Worm (Caenorhabditis elegans) whole organism, L4 larva: ENCODE measurements around the gene ZK1236.1.
A peak's percentile ranks its signal among the peaks of the same experiment; 100 is the strongest.

Source experiments
- D1046.2 ChIP-seq: fragments of 200-800 bp; sonication (Bioruptor generic); IDR thresholded peaks from 2 replicates; pipeline ENCODE4 v1.3.6; 2022; ENCODE audit warnings: missing genetic modification characterization, missing compliant biosample characterization
- F26F4.8 ChIP-seq: fragments of 200-800 bp; sonication (Bioruptor generic); conservative IDR thresholded peaks from 2 replicates; pipeline ENCODE4 v1.3.6; 2022; ENCODE audit warnings: missing genetic modification characterization, missing compliant biosample characterization
- F44E2.7 ChIP-seq: fragments of 200-800 bp; sonication (Bioruptor generic); IDR thresholded peaks from 2 replicates; pipeline ENCODE4 v2.1.2; 2022; ENCODE audit warnings: missing genetic modification characterization, missing compliant biosample characterization
- R02D3.7 ChIP-seq: fragments of 150-350 bp; sonication (generic microtip); optimal IDR thresholded peaks from 3 replicates; lab custom pipeline; 2014; ENCODE audit warnings: missing biosample characterization, missing genetic modification characterization
- T26A8.4 ChIP-seq: fragments of 200-800 bp; sonication (Bioruptor generic); IDR thresholded peaks from 2 replicates; pipeline ENCODE4 v1.3.6; 2022; ENCODE audit warnings: missing genetic modification characterization, missing compliant biosample characterization
- Y105C5A.15 ChIP-seq: fragments of 200-800 bp; sonication (Bioruptor generic); IDR thresholded peaks from 2 replicates; pipeline ENCODE4 v1.3.6; 2022; ENCODE audit warnings: missing genetic modification characterization, missing compliant biosample characterization
- Y48G9A.11 ChIP-seq: fragments of 200-800 bp; sonication (Bioruptor generic); IDR thresholded peaks from 2 replicates; pipeline ENCODE4 v1.3.6; 2022; ENCODE audit warnings: missing genetic modification reagents, missing genetic modification characterization, missing compliant biosample characterization
- Y5F2A.4 ChIP-seq: fragments of 200-800 bp; sonication (Bioruptor generic); optimal IDR thresholded peaks from 2 replicates; lab custom pipeline; 2018; ENCODE audit warnings: mild to moderate bottlenecking, missing genetic modification characterization, missing compliant biosample characterization
- aha-1 ChIP-seq: fragments of 150-350 bp; peaks from one replicate; lab custom pipeline; 2014; ENCODE audit warnings: missing biosample characterization, missing genetic modification characterization
- aly-2 ChIP-seq: sonication (generic microtip); optimal IDR thresholded peaks from 2 replicates; lab custom pipeline; 2018; ENCODE audit warnings: missing biosample characterization, missing genetic modification characterization
- ama-1 ChIP-seq: fragments of 150-350 bp; optimal IDR thresholded peaks from 2 replicates; lab custom pipeline; 2014; ENCODE audit warnings: inconsistent platforms, mixed read lengths
- arid-1 ChIP-seq: fragments of 200-800 bp; sonication (Bioruptor generic); conservative IDR thresholded peaks from 2 replicates; pipeline ENCODE4 v1.3.6; 2022; ENCODE audit warnings: missing genetic modification reagents, missing genetic modification characterization, missing compliant biosample characterization
- ceh-28 ChIP-seq: fragments of 150-350 bp; optimal IDR thresholded peaks from 2 replicates; lab custom pipeline; 2014; ENCODE audit warnings: missing biosample characterization, missing genetic modification reagents, missing genetic modification characterization
- ceh-62 ChIP-seq: sonication (generic microtip); optimal IDR thresholded peaks from 2 replicates; lab custom pipeline; 2017; ENCODE audit warnings: missing biosample characterization, missing genetic modification characterization
- daf-16 ChIP-seq, 3 experiments: sonication (generic microtip); optimal IDR thresholded peaks; 2 replicates each; lab custom pipeline; 2016 to 2017; ENCODE audit warnings: missing genetic modification characterization in 3 of 3, missing genetic modification reagents in 3 of 3, mild to moderate bottlenecking in 2 of 3, missing compliant biosample characterization in 2 of 3, missing biosample characterization in 1 of 3, moderate library complexity in 1 of 3
- daf-8 ChIP-seq: fragments of 200-800 bp; sonication (Bioruptor generic); IDR thresholded peaks from 2 replicates; pipeline ENCODE4 v1.3.6; 2022; ENCODE audit warnings: missing genetic modification characterization, missing compliant biosample characterization
- dmd-8 ChIP-seq: fragments of 200-800 bp; sonication (Bioruptor generic); IDR thresholded peaks from 2 replicates; pipeline ENCODE4 v1.3.6; 2022; ENCODE audit warnings: missing genetic modification characterization, missing compliant biosample characterization
- dve-1 ChIP-seq: sonication (generic microtip); optimal IDR thresholded peaks from 2 replicates; lab custom pipeline; 2017; ENCODE audit warnings: antibody characterized with exemption, mild to moderate bottlenecking, missing genetic modification characterization, missing compliant biosample characterization; ENCODE audit not compliant: insufficient read depth
- egl-27 ChIP-seq: sonication (generic microtip); optimal IDR thresholded peaks from 3 replicates; lab custom pipeline; 2017; ENCODE audit warnings: missing biosample characterization, missing genetic modification reagents, missing genetic modification characterization
- egl-43 ChIP-seq: fragments of 200-800 bp; sonication (Bioruptor generic); IDR thresholded peaks from 2 replicates; pipeline ENCODE4 v1.3.6; 2022; ENCODE audit warnings: missing genetic modification reagents, missing genetic modification characterization, missing compliant biosample characterization
- fos-1 ChIP-seq: fragments of 150-350 bp; optimal IDR thresholded peaks from 2 replicates; lab custom pipeline; 2014; ENCODE audit warnings: missing biosample characterization, missing genetic modification characterization
- hlh-30 ChIP-seq: sonication (generic microtip); optimal IDR thresholded peaks from 2 replicates; lab custom pipeline; 2017; ENCODE audit warnings: antibody characterized with exemption, mild to moderate bottlenecking, missing genetic modification characterization, missing compliant biosample characterization; ENCODE audit not compliant: insufficient read depth
- lin-1 ChIP-seq: fragments of 200-800 bp; sonication (Bioruptor generic); IDR thresholded peaks from 2 replicates; pipeline ENCODE4 v1.3.6; 2022; ENCODE audit warnings: missing genetic modification reagents, missing genetic modification characterization, missing compliant biosample characterization
- lin-15B ChIP-seq: fragments of 150-350 bp; sonication (generic microtip); optimal IDR thresholded peaks from 3 replicates; lab custom pipeline; 2014; ENCODE audit warnings: missing biosample characterization, missing genetic modification characterization
- lir-3 ChIP-seq: sonication (generic microtip); optimal IDR thresholded peaks from 2 replicates; lab custom pipeline; 2016; ENCODE audit warnings: mild to moderate bottlenecking, missing genetic modification characterization, missing compliant biosample characterization
- madf-5 ChIP-seq, 2 experiments: fragments of 200-800 bp; sonication (Bioruptor generic); IDR thresholded peaks; 2 replicates each; pipeline ENCODE4 v1.3.6; 2022; ENCODE audit warnings: missing compliant biosample characterization in 2 of 2, missing genetic modification characterization in 2 of 2
- madf-9 ChIP-seq: fragments of 200-800 bp; sonication (Bioruptor generic); conservative IDR thresholded peaks from 2 replicates; pipeline ENCODE4 v1.3.6; 2022; ENCODE audit warnings: missing genetic modification reagents, missing genetic modification characterization, missing compliant biosample characterization
- mdl-1 ChIP-seq, 2 experiments: fragments of 150-350 bp in 1 of 2; sonication (generic microtip) in 1 of 2; optimal IDR thresholded peaks; 2 replicates each; lab custom pipeline; 2014 to 2017; ENCODE audit warnings: missing biosample characterization in 2 of 2, missing genetic modification characterization in 2 of 2
- mep-1 ChIP-seq: fragments of 150-350 bp; sonication (generic microtip); optimal IDR thresholded peaks from 3 replicates; lab custom pipeline; 2014; ENCODE audit warnings: missing biosample characterization, missing genetic modification characterization
- mes-2 ChIP-seq: sonication (generic microtip); optimal IDR thresholded peaks from 2 replicates; lab custom pipeline; 2016; ENCODE audit warnings: missing genotype, mild to moderate bottlenecking, missing genetic modification characterization, missing compliant biosample characterization; ENCODE audit not compliant: poor library complexity, severe bottlenecking
- mxl-2 ChIP-seq: fragments of 200-800 bp; sonication (Bioruptor generic); conservative IDR thresholded peaks from 2 replicates; pipeline ENCODE4 v1.3.6; 2022; ENCODE audit warnings: missing genetic modification reagents, missing genetic modification characterization, missing compliant biosample characterization
- nhr-102 ChIP-seq: sonication (generic microtip); optimal IDR thresholded peaks from 2 replicates; lab custom pipeline; 2016; ENCODE audit warnings: mild to moderate bottlenecking, missing genetic modification characterization, moderate library complexity, missing compliant biosample characterization
- nhr-11 ChIP-seq: fragments of 150-350 bp; optimal IDR thresholded peaks from 2 replicates; lab custom pipeline; 2014; ENCODE audit warnings: missing biosample characterization, missing genetic modification characterization
- nhr-111 ChIP-seq: fragments of 200-800 bp; sonication (Bioruptor generic); optimal IDR thresholded peaks from 2 replicates; lab custom pipeline; 2018; ENCODE audit warnings: mild to moderate bottlenecking, missing genetic modification characterization, missing compliant biosample characterization
- nhr-237 ChIP-seq: sonication (generic microtip); optimal IDR thresholded peaks from 2 replicates; lab custom pipeline; 2017; ENCODE audit warnings: missing biosample characterization, missing genetic modification characterization
- nhr-28 ChIP-seq: fragments of 150-350 bp; optimal IDR thresholded peaks from 2 replicates; lab custom pipeline; 2014; ENCODE audit warnings: missing biosample characterization, missing genetic modification characterization
- nhr-42 ChIP-seq: fragments of 200-800 bp; sonication (Bioruptor generic); IDR thresholded peaks from 2 replicates; pipeline ENCODE4 v1.3.6; 2022; ENCODE audit warnings: missing genetic modification characterization, missing compliant biosample characterization
- nhr-6 ChIP-seq: fragments of 150-350 bp; optimal IDR thresholded peaks from 2 replicates; lab custom pipeline; 2014; ENCODE audit warnings: missing biosample characterization, missing genetic modification characterization
- nhr-76 ChIP-seq: fragments of 150-350 bp; optimal IDR thresholded peaks from 2 replicates; lab custom pipeline; 2014; ENCODE audit warnings: missing biosample characterization, missing genetic modification characterization
- nhr-77 ChIP-seq: fragments of 150-350 bp; optimal IDR thresholded peaks from 2 replicates; lab custom pipeline; 2014; ENCODE audit warnings: missing biosample characterization, missing genetic modification characterization
- set-16 ChIP-seq: fragments of 200-800 bp; sonication (Bioruptor generic); IDR thresholded peaks from 2 replicates; pipeline ENCODE4 v1.3.6; 2022; ENCODE audit warnings: missing genetic modification reagents, missing genetic modification characterization, missing compliant biosample characterization
- spr-1 ChIP-seq: sonication (generic microtip); optimal IDR thresholded peaks from 2 replicates; lab custom pipeline; 2016; ENCODE audit warnings: mild to moderate bottlenecking, missing genetic modification characterization, missing compliant biosample characterization
- tag-97 ChIP-seq: fragments of 200-800 bp; sonication (Bioruptor generic); IDR thresholded peaks from 2 replicates; pipeline ENCODE4 v1.3.6; 2022; ENCODE audit warnings: missing genetic modification characterization, missing compliant biosample characterization
- tra-1 ChIP-seq: fragments of 200-800 bp; sonication (Bioruptor generic); IDR thresholded peaks from 2 replicates; pipeline ENCODE4 v1.3.6; 2022; ENCODE audit warnings: missing genetic modification reagents, missing genetic modification characterization, missing compliant biosample characterization
- unc-39 ChIP-seq: sonication (generic microtip); optimal IDR thresholded peaks from 2 replicates; lab custom pipeline; 2017; ENCODE audit warnings: missing biosample characterization, missing genetic modification characterization
- zag-1 ChIP-seq: fragments of 150-350 bp; optimal IDR thresholded peaks from 2 replicates; lab custom pipeline; 2014; ENCODE audit warnings: missing biosample characterization, missing genetic modification characterization
- zip-11 ChIP-seq: fragments of 200-800 bp; sonication (Bioruptor generic); IDR thresholded peaks from 2 replicates; pipeline ENCODE4 v1.3.6; 2022; ENCODE audit warnings: missing genetic modification characterization, missing compliant biosample characterization
- ztf-7 ChIP-seq: fragments of 150-350 bp; optimal IDR thresholded peaks from 2 replicates; lab custom pipeline; 2014; ENCODE audit warnings: missing biosample characterization, missing genetic modification characterization

ZK1236.1 gene

ce11 chrIII:8395685-8396084 is 33.4 kb upstream of the ZK1236.1 start, which contains the start of gene ZK353.3:
TSS of gene ZK353.3 (plus strand) at chrIII:8395985.
- no peak for TF ChIP-seq hlh-30 (tag; lab: Kevin White, UChicago)
- no peak for TF ChIP-seq fos-1 (tag; lab: Kevin White, UChicago)
- no peak for TF ChIP-seq lin-1 (GFP tag; lab: Robert Waterston, UW)
- no peak for TF ChIP-seq tra-1 (GFP tag; lab: Robert Waterston, UW)
- no peak for TF ChIP-seq Y5F2A.4

DNA sequence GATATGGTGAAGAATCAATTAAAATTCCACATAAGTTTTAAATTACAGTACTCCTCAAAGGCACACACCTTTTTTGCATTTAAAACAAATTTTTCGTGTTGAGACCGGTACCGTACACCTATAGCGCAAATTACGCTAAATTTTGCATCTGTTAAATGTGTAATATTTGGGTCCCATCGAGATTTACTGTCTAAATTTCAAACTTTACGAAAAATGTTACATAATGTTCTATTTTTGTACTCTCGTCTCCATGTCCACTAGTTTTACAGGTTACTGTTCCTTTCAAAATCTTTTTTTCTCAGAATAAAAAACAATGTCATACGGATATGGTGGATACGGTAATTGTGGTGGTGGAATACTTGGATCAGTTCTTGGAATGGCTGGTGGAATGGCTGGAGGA is 30.7 kb upstream of the ZK1236.1 start, which contains the start of gene ZK353.2:
Gene ZK353.2 (plus strand): TSS at position 301 of the 400 bp plus-strand sequence.
- TF ChIP-seq spr-1 (tag; lab: Kevin White, UChicago), result no peak
- no peak for TF ChIP-seq lin-15B (tag; lab: Kevin White, UChicago)
- TF ChIP-seq mes-2 (tag; lab: Kevin White, UChicago), result no peak

- no peak for TF ChIP-seq mxl-2 (GFP tag; lab: Robert Waterston, UW)
- TF ChIP-seq ztf-7, result peak; percentile 82
- TF ChIP-seq dmd-8 (GFP tag; lab: Robert Waterston, UW), result no peak
- TF ChIP-seq nhr-77 (tag; lab: Kevin White, UChicago), result peak; percentile 39
- TF ChIP-seq nhr-102 (tag; lab: Kevin White, UChicago), result no peak
- no peak for TF ChIP-seq nhr-11
- no peak for TF ChIP-seq madf-9 (GFP tag; lab: Robert Waterston, UW)
- TF ChIP-seq Y105C5A.15 (GFP tag; lab: Robert Waterston, UW), result no peak
- TF ChIP-seq fos-1 (tag; lab: Kevin White, UChicago), result no peak
- TF ChIP-seq daf-16 (GFP tag; optimal IDR thresholded peaks at IDR 0.05; lab: Kevin White, UChicago), result no peak
- TF ChIP-seq daf-16 (tag; optimal IDR thresholded peaks at IDR 0.05; lab: Kevin White, UChicago), result no peak
- TF ChIP-seq dve-1 (tag; lab: Kevin White, UChicago), result peak; percentile 80
- TF ChIP-seq egl-43 (GFP tag; lab: Robert Waterston, UW), result no peak
- TF ChIP-seq mdl-1 (tag; optimal IDR thresholded peaks at IDR 0.05; lab: Kevin White, UChicago), result peak in 1 of 2 experiments; percentile 49
- TF ChIP-seq Y48G9A.11, result no peak
- no peak for TF ChIP-seq spr-1 (tag; lab: Kevin White, UChicago)
- no peak for TF ChIP-seq aly-2 (tag; lab: Kevin White, UChicago)
- no peak for TF ChIP-seq ama-1 (lab: Kevin White, UChicago)
- no peak for TF ChIP-seq zip-11 (GFP tag; lab: Robert Waterston, UW)
- no peak for TF ChIP-seq Y5F2A.4
- no peak for TF ChIP-seq F26F4.8 (GFP tag; lab: Robert Waterston, UW)
- TF ChIP-seq D1046.2, result no peak
- TF ChIP-seq arid-1 (GFP tag; lab: Robert Waterston, UW), result no peak
- no peak for TF ChIP-seq ceh-62 (tag; lab: Kevin White, UChicago)
- TF ChIP-seq set-16 (GFP tag; lab: Robert Waterston, UW), result no peak
- no peak for TF ChIP-seq ceh-28 (tag; lab: Kevin White, UChicago)
- no peak for TF ChIP-seq madf-5 (GFP tag; IDR thresholded peaks at IDR 0.05; lab: Robert Waterston, UW)
- TF ChIP-seq lir-3 (tag; lab: Kevin White, UChicago), result no peak
- peak; percentile 73 for TF ChIP-seq nhr-28 (tag; lab: Kevin White, UChicago)
- no peak for TF ChIP-seq unc-39 (tag; lab: Kevin White, UChicago)
- TF ChIP-seq aha-1 (tag; lab: Kevin White, UChicago), result no peak
- no peak for TF ChIP-seq nhr-76 (tag; lab: Kevin White, UChicago)
- no peak for TF ChIP-seq nhr-6 (tag; lab: Kevin White, UChicago)
- TF ChIP-seq nhr-111 (GFP tag; lab: Kevin White, UChicago), result no peak
- TF ChIP-seq F44E2.7 (GFP tag; lab: Robert Waterston, UW), result no peak
- no peak for TF ChIP-seq egl-27
- no peak for TF ChIP-seq tag-97 (GFP tag; lab: Robert Waterston, UW)
- no peak for TF ChIP-seq zag-1 (tag; lab: Kevin White, UChicago)
- no peak for TF ChIP-seq T26A8.4 (GFP tag; lab: Robert Waterston, UW)
- no peak for TF ChIP-seq mep-1 (tag; lab: Kevin White, UChicago)
- TF ChIP-seq mes-2 (tag; lab: Kevin White, UChicago), result peak; percentile 15
- TF ChIP-seq daf-8 (GFP tag; lab: Robert Waterston, UW), result no peak
- no peak for TF ChIP-seq nhr-237 (tag; lab: Kevin White, UChicago)
- no peak for TF ChIP-seq R02D3.7 (tag; lab: Kevin White, UChicago)
- TF ChIP-seq nhr-42 (GFP tag; lab: Robert Waterston, UW), result no peak
Measured at ce11 chrIII:8400478-8400877, 28.6 kb upstream of the ZK1236.1 start.
